Worm (Caenorhabditis elegans) whole organism, late embryonic: ENCODE measurements around the gene cpg-1.

Experiments used
- F13H6.1 ChIP-seq: sonication (generic microtip); optimal IDR thresholded peaks from 2 replicates; lab custom pipeline; 2016; ENCODE audit warnings: missing genetic modification characterization, missing compliant biosample characterization
- K02D7.2 ChIP-seq: sonication (generic microtip); optimal IDR thresholded peaks from 2 replicates; lab custom pipeline; 2017; ENCODE audit warnings: mild to moderate bottlenecking, missing genetic modification characterization, missing compliant biosample characterization
- T23F11.4 ChIP-seq: fragments of 200-800 bp; sonication (Bioruptor generic); optimal IDR thresholded peaks from 2 replicates; lab custom pipeline; 2018; ENCODE audit warnings: mild to moderate bottlenecking, missing genetic modification characterization, missing compliant biosample characterization
- Y22D7AL.16 ChIP-seq: sonication (generic microtip); optimal IDR thresholded peaks from 2 replicates; lab custom pipeline; 2016; ENCODE audit warnings: missing genetic modification characterization, missing compliant biosample characterization
- ahr-1 ChIP-seq: sonication (generic microtip); optimal IDR thresholded peaks from 2 replicates; lab custom pipeline; 2016; ENCODE audit warnings: missing genetic modification characterization, missing compliant biosample characterization
- ceh-14 ChIP-seq: sonication (generic microtip); optimal IDR thresholded peaks from 2 replicates; lab custom pipeline; 2016; ENCODE audit warnings: missing genotype, missing genetic modification characterization, missing compliant biosample characterization
- ceh-18 ChIP-seq: sonication (generic microtip); optimal IDR thresholded peaks from 2 replicates; lab custom pipeline; 2016; ENCODE audit warnings: missing genetic modification characterization, missing compliant biosample characterization
- ceh-19 ChIP-seq: fragments of 200-800 bp; sonication (Bioruptor generic); optimal IDR thresholded peaks from 2 replicates; lab custom pipeline; 2018; ENCODE audit warnings: mild to moderate bottlenecking, missing genetic modification characterization, missing compliant biosample characterization
- ceh-24 ChIP-seq: sonication (generic microtip); optimal IDR thresholded peaks from 2 replicates; lab custom pipeline; 2016; ENCODE audit warnings: mild to moderate bottlenecking, missing genetic modification characterization, missing compliant biosample characterization
- ceh-31 ChIP-seq: sonication (generic microtip); optimal IDR thresholded peaks from 2 replicates; lab custom pipeline; 2016; ENCODE audit warnings: missing genetic modification characterization, missing compliant biosample characterization
- ceh-45 ChIP-seq: fragments of 200-800 bp; sonication (Bioruptor generic); IDR thresholded peaks from 2 replicates; pipeline ENCODE4 v1.3.6; 2022; ENCODE audit warnings: missing genetic modification reagents, missing genetic modification characterization, missing compliant biosample characterization
- ceh-48 ChIP-seq: sonication (generic microtip); optimal IDR thresholded peaks from 2 replicates; lab custom pipeline; 2016; ENCODE audit warnings: missing genetic modification characterization, inconsistent platforms, missing compliant biosample characterization
- ceh-6 ChIP-seq: fragments of 200-800 bp; sonication (Bioruptor generic); optimal IDR thresholded peaks from 2 replicates; lab custom pipeline; 2018; ENCODE audit warnings: mild to moderate bottlenecking, missing genetic modification characterization, missing compliant biosample characterization
- dmd-4 ChIP-seq: sonication (generic microtip); optimal IDR thresholded peaks from 2 replicates; lab custom pipeline; 2016; ENCODE audit warnings: borderline replicate concordance, missing genetic modification characterization, missing compliant biosample characterization
- elt-2 ChIP-seq: sonication (generic microtip); optimal IDR thresholded peaks from 2 replicates; lab custom pipeline; 2016; ENCODE audit warnings: missing genetic modification reagents, missing genetic modification characterization, missing compliant biosample characterization
- elt-4 ChIP-seq: sonication (generic microtip); optimal IDR thresholded peaks from 2 replicates; lab custom pipeline; 2016; ENCODE audit warnings: missing genetic modification characterization, missing compliant biosample characterization
- ets-4 ChIP-seq: sonication (generic microtip); optimal IDR thresholded peaks from 2 replicates; lab custom pipeline; 2016; ENCODE audit warnings: missing genetic modification characterization, missing compliant biosample characterization
- eyg-1 ChIP-seq: sonication (generic microtip); optimal IDR thresholded peaks from 2 replicates; lab custom pipeline; 2016; ENCODE audit warnings: missing genotype, missing genetic modification characterization, missing compliant biosample characterization
- fax-1 ChIP-seq: sonication (generic microtip); optimal IDR thresholded peaks from 2 replicates; lab custom pipeline; 2016; ENCODE audit warnings: missing genotype, missing genetic modification characterization, missing compliant biosample characterization
- hlh-13 ChIP-seq: fragments of 200-800 bp; sonication (Bioruptor generic); optimal IDR thresholded peaks from 2 replicates; lab custom pipeline; 2018; ENCODE audit warnings: mild to moderate bottlenecking, missing genetic modification characterization, missing compliant biosample characterization
- hlh-30 ChIP-seq: sonication (generic microtip); optimal IDR thresholded peaks from 2 replicates; lab custom pipeline; 2017; ENCODE audit warnings: antibody characterized with exemption, missing genetic modification characterization, missing compliant biosample characterization; ENCODE audit not compliant: insufficient read depth
- lim-6 ChIP-seq: sonication (generic microtip); optimal IDR thresholded peaks from 2 replicates; lab custom pipeline; 2016; ENCODE audit warnings: missing genetic modification characterization, missing compliant biosample characterization
- lin-11 ChIP-seq: fragments of 200-800 bp; sonication (Bioruptor generic); optimal IDR thresholded peaks from 2 replicates; lab custom pipeline; 2018; ENCODE audit warnings: mild to moderate bottlenecking, missing genetic modification characterization, missing compliant biosample characterization
- madf-2 ChIP-seq: sonication (generic microtip); optimal IDR thresholded peaks from 2 replicates; lab custom pipeline; 2017; ENCODE audit warnings: missing genetic modification characterization, missing compliant biosample characterization
- nfya-1 ChIP-seq: sonication (generic microtip); optimal IDR thresholded peaks from 2 replicates; lab custom pipeline; 2017; ENCODE audit warnings: missing genetic modification characterization, mild to moderate bottlenecking, missing compliant biosample characterization, antibody characterized with exemption, moderate library complexity
- odd-2 ChIP-seq: sonication (generic microtip); optimal IDR thresholded peaks from 2 replicates; lab custom pipeline; 2017; ENCODE audit warnings: antibody characterized with exemption, mild to moderate bottlenecking, missing genetic modification characterization, missing compliant biosample characterization
- pag-3 ChIP-seq: sonication (generic microtip); optimal IDR thresholded peaks from 2 replicates; lab custom pipeline; 2016; ENCODE audit warnings: missing compliant biosample characterization, missing genetic modification characterization, borderline replicate concordance
- pax-1 ChIP-seq: fragments of 150-350 bp; optimal IDR thresholded peaks from 2 replicates; lab custom pipeline; 2014; ENCODE audit warnings: missing biosample characterization, missing genetic modification characterization
- pha-2 ChIP-seq: sonication (generic microtip); optimal IDR thresholded peaks from 2 replicates; lab custom pipeline; 2017; ENCODE audit warnings: mild to moderate bottlenecking, missing genetic modification characterization, missing compliant biosample characterization
- pha-4 ChIP-seq: fragments of 150-350 bp; optimal IDR thresholded peaks from 2 replicates; lab custom pipeline; 2018; ENCODE audit warnings: missing biosample characterization, missing genetic modification reagents, missing genetic modification characterization
- sdc-2 ChIP-seq: sonication (generic microtip); optimal IDR thresholded peaks from 2 replicates; lab custom pipeline; 2016; ENCODE audit warnings: missing genotype, missing genetic modification characterization, missing compliant biosample characterization
- sox-2 ChIP-seq: fragments of 200-800 bp; sonication (Bioruptor generic); IDR thresholded peaks from 2 replicates; pipeline ENCODE4 v1.3.6; 2022; ENCODE audit warnings: missing genetic modification reagents, missing genetic modification characterization, missing compliant biosample characterization
- unc-55 ChIP-seq: sonication (generic microtip); optimal IDR thresholded peaks from 2 replicates; lab custom pipeline; 2017; ENCODE audit warnings: missing biosample characterization, missing genetic modification reagents, missing genetic modification characterization
- ztf-16 ChIP-seq: sonication (generic microtip); optimal IDR thresholded peaks from 2 replicates; lab custom pipeline; 2017; ENCODE audit warnings: missing genetic modification characterization, missing compliant biosample characterization

cpg-1 gene

DNA sequence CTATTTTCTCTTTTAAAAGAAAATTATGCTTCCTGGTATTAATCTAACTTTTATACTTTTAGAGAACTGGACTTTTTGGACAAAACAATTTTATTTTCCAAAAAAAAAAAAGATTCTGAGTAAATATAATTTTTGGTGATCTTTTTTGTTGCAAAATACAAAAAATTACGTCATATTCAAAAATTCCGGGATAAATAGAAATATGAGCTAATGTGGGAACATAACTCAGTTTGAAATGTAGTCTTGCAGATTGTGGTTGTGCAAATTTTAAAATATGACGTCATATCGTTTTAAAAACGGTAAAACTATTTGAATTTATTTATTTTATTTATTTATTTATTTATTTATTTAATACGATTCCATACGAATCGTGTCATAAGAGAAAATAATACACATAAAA lies 7.4 kb upstream of the cpg-1 start:
- TF ChIP-seq ets-4 (no peak), dmd-4 (tag; lab: Kevin White, UChicago) (no peak), unc-55 (GFP tag; lab: Kevin White, UChicago) (no peak), ceh-31 (tag; lab: Kevin White, UChicago) (no peak)

DNA sequence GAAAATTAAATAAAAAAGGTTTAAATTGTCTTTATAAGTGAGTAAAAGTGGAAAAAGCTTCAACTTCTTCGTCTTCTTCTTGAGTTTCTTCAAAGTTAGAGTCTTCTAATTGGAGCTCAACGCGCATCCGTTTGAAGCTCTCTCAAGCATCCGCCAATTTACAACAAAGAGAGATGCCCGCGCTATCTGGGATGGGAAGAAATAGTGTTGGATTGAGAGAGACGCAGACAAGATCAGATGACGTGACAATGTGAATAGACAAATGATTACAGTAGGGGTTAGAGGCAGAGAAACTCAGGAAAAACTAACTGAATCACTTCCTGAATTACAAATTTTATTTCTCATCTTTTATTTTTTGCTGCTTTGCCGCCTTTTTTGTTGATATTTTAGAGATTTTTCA lies 6.2 kb upstream of the cpg-1 start:
- no peak for TF ChIP-seq ceh-45 (GFP tag; lab: Robert Waterston, UW)

DNA sequence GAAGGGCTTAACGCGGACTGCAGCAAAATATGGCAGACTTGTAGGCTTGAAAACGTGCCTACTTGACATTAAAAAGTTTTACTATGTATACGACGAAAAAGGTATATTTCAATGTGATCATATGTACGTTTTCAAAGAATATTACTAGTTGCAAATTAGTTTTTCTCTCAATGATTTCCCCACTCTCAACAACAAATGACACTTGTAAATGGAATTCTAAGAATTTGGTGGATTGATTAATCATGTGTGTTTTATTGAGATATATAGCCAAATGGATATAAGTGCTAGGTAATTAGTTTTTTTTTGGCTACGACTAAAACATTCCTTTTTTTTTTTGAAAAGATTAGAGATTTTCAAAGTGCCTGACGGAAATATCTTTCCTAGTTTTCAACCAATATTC lies 1.9 kb upstream of the cpg-1 start:
- TF ChIP-seq T23F11.4 (GFP tag; lab: Kevin White, UChicago) (no peak), ceh-14 (tag; lab: Kevin White, UChicago) (no peak), Y22D7AL.16 (no peak), ceh-48 (no peak), nfya-1 (tag; lab: Kevin White, UChicago) (no peak), F13H6.1 (tag; lab: Kevin White, UChicago) (no peak), ceh-6 (GFP tag; lab: Kevin White, UChicago) (no peak), elt-4 (tag; lab: Kevin White, UChicago) (no peak), ceh-18 (tag; lab: Kevin White, UChicago) (no peak)

DNA sequence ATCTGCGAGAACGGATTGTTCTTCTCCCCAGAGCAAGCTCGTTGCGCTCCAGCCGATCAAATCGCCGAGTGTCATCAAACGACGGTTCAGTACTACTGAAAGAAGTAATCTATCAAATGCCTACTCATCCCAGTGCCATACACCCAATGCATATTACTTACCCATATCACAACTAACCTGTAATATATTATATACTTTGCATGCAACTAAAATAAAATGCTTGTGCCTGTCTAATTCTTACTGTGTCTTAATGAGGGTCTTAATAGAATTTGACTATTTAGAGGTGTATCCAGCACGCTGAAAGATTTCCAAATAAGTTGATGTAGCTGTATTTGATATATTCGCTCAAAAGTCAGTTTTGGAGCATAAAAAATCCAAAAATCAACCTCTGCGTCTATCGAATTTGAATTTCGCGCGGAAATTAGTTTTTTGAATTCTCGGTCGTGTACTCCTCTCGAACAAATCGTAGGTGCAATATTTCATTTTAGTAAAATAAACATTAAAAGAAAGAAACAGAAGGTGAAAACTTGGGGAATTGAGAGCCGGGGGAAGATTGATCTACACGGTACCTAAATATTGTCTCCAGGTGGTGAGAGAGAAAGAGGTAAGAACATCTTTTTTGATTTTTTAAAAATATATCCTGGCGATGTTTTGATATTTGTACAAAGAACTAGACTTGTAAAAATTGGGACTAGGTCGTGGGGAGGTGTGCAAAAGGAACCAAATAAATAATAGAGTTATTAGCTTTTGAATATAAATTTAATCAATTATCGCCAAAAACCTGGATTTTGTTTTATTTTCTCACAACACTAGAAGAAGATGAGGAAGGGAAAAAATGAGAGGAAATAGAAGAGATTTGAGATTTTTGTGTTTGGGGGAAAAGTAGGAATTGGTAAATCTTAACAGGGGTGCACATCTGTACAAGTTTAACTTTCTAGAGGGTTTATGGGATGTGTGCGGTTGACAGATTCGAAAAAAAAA lies 2.3 kb downstream of the cpg-1 start:
- TF ChIP-seq ztf-16 (tag; lab: Kevin White, UChicago) (no peak), lim-6 (no peak), eyg-1 (tag; lab: Kevin White, UChicago) (no peak), sox-2 (GFP tag; lab: Robert Waterston, UW) (no peak), F13H6.1 (tag; lab: Kevin White, UChicago) (no peak), Y22D7AL.16 (no peak), odd-2 (tag; lab: Kevin White, UChicago) (no peak)

DNA sequence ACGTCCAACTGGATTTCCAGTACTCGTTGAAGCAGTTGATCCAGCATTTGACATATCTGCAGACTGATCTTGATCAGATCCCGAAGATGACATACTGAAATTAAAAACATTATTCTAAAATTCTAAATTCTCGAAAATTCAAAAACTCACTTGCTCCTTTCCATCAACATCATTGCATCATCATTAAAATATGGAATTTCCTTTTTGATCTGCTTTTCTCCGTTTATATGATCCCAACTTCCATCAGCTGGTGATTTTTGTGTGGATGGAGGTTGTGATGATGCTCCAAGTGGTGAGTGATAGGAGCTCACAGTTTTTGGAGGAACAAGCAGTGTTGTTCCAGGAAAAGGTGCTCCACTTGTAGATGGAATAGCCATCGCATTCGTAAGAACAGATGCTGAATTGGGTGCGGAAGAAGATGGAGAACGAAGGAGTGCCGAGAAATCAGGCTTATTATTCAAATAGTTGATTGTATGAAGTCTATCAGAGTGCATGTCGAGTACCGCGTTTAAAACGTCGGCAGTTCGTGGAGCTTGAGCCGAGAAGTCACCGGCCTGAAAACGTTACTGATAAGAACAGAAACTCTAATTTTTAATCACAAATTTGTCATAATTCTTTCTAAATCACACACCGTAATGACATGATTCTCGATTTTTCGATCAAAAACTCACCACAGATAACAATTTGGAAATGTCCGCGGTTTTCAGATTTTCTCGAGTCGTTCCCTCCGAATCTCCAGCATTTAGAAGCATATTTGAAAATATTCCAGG lies 4.0 kb downstream of the cpg-1 start:
- TF ChIP-seq sdc-2 (no peak), hlh-13 (GFP tag; lab: Kevin White, UChicago) (no peak), pha-2 (tag; lab: Kevin White, UChicago) (no peak), madf-2 (no peak)

DNA sequence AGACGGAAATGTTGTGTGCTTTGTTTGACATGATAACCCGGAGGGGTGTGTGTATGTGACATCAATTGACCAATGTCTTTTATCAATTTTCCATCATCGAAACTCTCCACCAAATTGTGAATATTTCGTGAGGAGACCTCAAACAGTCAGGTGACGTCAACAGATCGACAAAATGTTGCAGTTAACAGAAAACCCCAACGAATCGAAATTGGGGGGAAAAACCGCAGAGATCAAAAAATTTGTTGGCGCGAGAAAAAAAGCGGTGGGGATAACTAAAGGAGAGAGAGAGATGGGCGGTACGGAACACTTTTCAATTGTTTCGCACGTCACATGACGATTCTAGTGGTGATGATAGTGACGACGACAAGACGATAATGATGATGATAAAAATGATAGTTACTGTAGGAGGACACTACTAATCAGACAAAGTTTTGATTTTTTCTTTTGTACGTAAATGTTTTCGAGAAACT lies 5.4 kb downstream of the cpg-1 start:
- TF ChIP-seq hlh-30 (tag; lab: Kevin White, UChicago) (peak; percentile 63), K02D7.2 (tag; lab: Kevin White, UChicago) (no peak), elt-2 (tag; lab: Kevin White, UChicago) (peak; percentile 50)
- TF ChIP-seq, all 69 proteins: peak for 2

DNA sequence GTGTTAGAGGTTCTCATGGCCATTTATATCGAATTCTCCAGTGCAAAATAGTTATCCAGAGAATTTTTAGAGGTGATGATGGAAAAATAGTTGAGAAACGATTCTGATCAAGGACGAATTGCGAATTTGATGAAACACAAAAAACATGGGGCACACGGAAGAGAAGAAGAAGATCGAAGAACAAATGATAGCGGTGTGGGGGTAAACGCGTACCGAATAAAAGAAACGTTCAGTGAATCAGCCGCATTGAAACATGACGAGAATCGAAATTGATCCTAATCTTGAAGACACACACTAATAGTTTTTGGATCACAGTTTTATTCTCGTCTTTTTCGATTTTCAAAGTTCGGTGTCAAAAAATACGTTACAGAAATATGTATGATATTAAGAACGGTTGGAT lies 6.1 kb downstream of the cpg-1 start:
- TF ChIP-seq pax-1 (tag; lab: Kevin White, UChicago) = no peak
- TF ChIP-seq pha-4 (tag; lab: Kevin White, UChicago) = no peak
- TF ChIP-seq ceh-24 = no peak
- TF ChIP-seq F13H6.1 (tag; lab: Kevin White, UChicago) = no peak
- TF ChIP-seq ceh-19 (GFP tag; lab: Kevin White, UChicago) = no peak
- no peak for TF ChIP-seq ahr-1 (tag; lab: Kevin White, UChicago)
- no peak for TF ChIP-seq fax-1 (tag; lab: Kevin White, UChicago)
- TF ChIP-seq lin-11 (tag; lab: Kevin White, UChicago) = no peak
- TF ChIP-seq ets-4 = no peak
- no peak for TF ChIP-seq pag-3
- no peak for TF ChIP-seq elt-4 (tag; lab: Kevin White, UChicago)
